Worm (Caenorhabditis elegans) whole organism, L1 larva: Measurements from ENCODE around the gene F53H2.3.

Source experiments
- C34B4.2 ChIP-seq: sonication (generic microtip); optimal IDR thresholded peaks from 2 replicates; lab custom pipeline; 2017; ENCODE audit warnings: mild to moderate bottlenecking, missing genetic modification characterization, missing compliant biosample characterization
- aly-2 ChIP-seq: fragments of 150-350 bp; optimal IDR thresholded peaks from 2 replicates; lab custom pipeline; 2014; ENCODE audit warnings: missing biosample characterization, missing genetic modification characterization
- ama-1 ChIP-seq: fragments of 150-350 bp; optimal IDR thresholded peaks from 2 replicates; lab custom pipeline; 2014
- blmp-1 ChIP-seq: fragments of 150-350 bp; optimal IDR thresholded peaks from 2 replicates; lab custom pipeline; 2014; ENCODE audit warnings: missing biosample characterization, missing genetic modification characterization
- dsc-1 ChIP-seq: sonication (generic microtip); optimal IDR thresholded peaks from 2 replicates; lab custom pipeline; 2016; ENCODE audit warnings: mild to moderate bottlenecking, missing genetic modification characterization, missing compliant biosample characterization
- egl-13 ChIP-seq: sonication (generic microtip); optimal IDR thresholded peaks from 2 replicates; lab custom pipeline; 2016; ENCODE audit warnings: missing genotype, missing genetic modification reagents, missing genetic modification characterization, missing compliant biosample characterization
- egl-27 ChIP-seq, 2 experiments: fragments of 150-350 bp in 1 of 2; sonication (generic microtip); optimal IDR thresholded peaks; 3 replicates each; lab custom pipeline; 2017 to 2018; ENCODE audit warnings: missing biosample characterization in 2 of 2, missing genetic modification characterization in 2 of 2, missing genetic modification reagents in 2 of 2
- elt-3 ChIP-seq, 6 experiments: fragments of 150-350 bp in 1 of 6; sonication (generic microtip); optimal IDR thresholded peaks; 2 replicates each; lab custom pipeline; 2017 to 2018; ENCODE audit warnings: missing biosample characterization in 6 of 6, missing genetic modification characterization in 6 of 6, inconsistent platforms in 1 of 6
- fkh-10 ChIP-seq: sonication (generic microtip); optimal IDR thresholded peaks from 2 replicates; lab custom pipeline; 2017; ENCODE audit warnings: missing biosample characterization, missing genetic modification reagents, missing genetic modification characterization
- fkh-4 ChIP-seq: sonication (generic microtip); optimal IDR thresholded peaks from 2 replicates; lab custom pipeline; 2016; ENCODE audit warnings: missing compliant biosample characterization, missing genetic modification characterization, borderline replicate concordance
- fkh-8 ChIP-seq: sonication (generic microtip); optimal IDR thresholded peaks from 2 replicates; lab custom pipeline; 2016; ENCODE audit warnings: mild to moderate bottlenecking, missing genetic modification characterization, missing compliant biosample characterization
- fos-1 ChIP-seq: fragments of 150-350 bp; optimal IDR thresholded peaks from 2 replicates; lab custom pipeline; 2014; ENCODE audit warnings: missing biosample characterization, missing genetic modification characterization
- grh-1 ChIP-seq: fragments of 200-800 bp; sonication (Bioruptor generic); IDR thresholded peaks from 2 replicates; pipeline ENCODE4 v1.3.6; 2022; ENCODE audit warnings: missing genetic modification reagents, missing genetic modification characterization, missing compliant biosample characterization
- hlh-17 ChIP-seq: fragments of 200-800 bp; sonication (Bioruptor generic); optimal IDR thresholded peaks from 2 replicates; lab custom pipeline; 2018; ENCODE audit warnings: missing genetic modification characterization, mild to moderate bottlenecking, missing compliant biosample characterization, moderate library complexity, borderline replicate concordance
- hlh-4 ChIP-seq: sonication (generic microtip); optimal IDR thresholded peaks from 2 replicates; lab custom pipeline; 2016; ENCODE audit warnings: mild to moderate bottlenecking, missing genetic modification characterization, missing compliant biosample characterization
- irx-1 ChIP-seq: sonication (generic microtip); optimal IDR thresholded peaks from 2 replicates; lab custom pipeline; 2016; ENCODE audit warnings: missing genetic modification characterization, missing compliant biosample characterization
- lsy-2 ChIP-seq, 2 experiments: fragments of 150-350 bp; optimal IDR thresholded peaks; 2 replicates each; lab custom pipeline; 2014; ENCODE audit warnings: missing biosample characterization in 2 of 2, missing genetic modification characterization in 2 of 2
- mef-2 ChIP-seq: fragments of 150-350 bp; optimal IDR thresholded peaks from 2 replicates; lab custom pipeline; 2014; ENCODE audit warnings: missing biosample characterization, missing genetic modification characterization
- mep-1 ChIP-seq: fragments of 150-350 bp; optimal IDR thresholded peaks from 2 replicates; lab custom pipeline; 2014; ENCODE audit warnings: missing biosample characterization, missing genetic modification characterization
- nhr-11 ChIP-seq: fragments of 150-350 bp; optimal IDR thresholded peaks from 2 replicates; lab custom pipeline; 2014; ENCODE audit warnings: missing biosample characterization, missing genetic modification characterization
- nhr-12 ChIP-seq: sonication (generic microtip); optimal IDR thresholded peaks from 2 replicates; lab custom pipeline; 2017; ENCODE audit warnings: missing biosample characterization, missing genetic modification characterization
- nhr-20 ChIP-seq: sonication (generic microtip); optimal IDR thresholded peaks from 2 replicates; lab custom pipeline; 2016; ENCODE audit warnings: mild to moderate bottlenecking, missing genetic modification characterization, missing compliant biosample characterization
- nhr-47 ChIP-seq: sonication (generic microtip); optimal IDR thresholded peaks from 2 replicates; lab custom pipeline; 2016; ENCODE audit warnings: mild to moderate bottlenecking, missing genetic modification characterization, moderate library complexity, missing compliant biosample characterization
- nhr-71 ChIP-seq: sonication (generic microtip); optimal IDR thresholded peaks from 2 replicates; lab custom pipeline; 2016; ENCODE audit warnings: mild to moderate bottlenecking, missing genetic modification characterization, moderate library complexity, missing compliant biosample characterization
- nhr-76 ChIP-seq: sonication (generic microtip); optimal IDR thresholded peaks from 2 replicates; lab custom pipeline; 2017; ENCODE audit warnings: missing biosample characterization, missing genetic modification characterization
- nhr-84 ChIP-seq: sonication (generic microtip); optimal IDR thresholded peaks from 2 replicates; lab custom pipeline; 2017; ENCODE audit warnings: missing biosample characterization, missing genetic modification characterization
- nhr-90 ChIP-seq: sonication (generic microtip); optimal IDR thresholded peaks from 2 replicates; lab custom pipeline; 2016; ENCODE audit warnings: mild to moderate bottlenecking, missing genetic modification characterization, missing compliant biosample characterization; ENCODE audit not compliant: poor library complexity
- pax-3 ChIP-seq: fragments of 200-800 bp; sonication (Bioruptor generic); optimal IDR thresholded peaks from 2 replicates; lab custom pipeline; 2018; ENCODE audit warnings: mild to moderate bottlenecking, missing genetic modification characterization, moderate library complexity, missing compliant biosample characterization
- pqm-1 ChIP-seq: sonication (generic microtip); optimal IDR thresholded peaks from 3 replicates; lab custom pipeline; 2017; ENCODE audit warnings: missing biosample characterization, missing genetic modification characterization
- skn-1 ChIP-seq: fragments of 150-350 bp; optimal IDR thresholded peaks from 2 replicates; lab custom pipeline; 2014; ENCODE audit warnings: missing biosample characterization, missing genetic modification characterization
- snpc-4 ChIP-seq: fragments of 150-350 bp; optimal IDR thresholded peaks from 2 replicates; lab custom pipeline; 2014; ENCODE audit warnings: missing biosample characterization, missing genetic modification characterization
- snu-23 ChIP-seq: sonication (generic microtip); optimal IDR thresholded peaks from 2 replicates; lab custom pipeline; 2016; ENCODE audit warnings: missing genetic modification characterization, missing compliant biosample characterization
- sox-4 ChIP-seq: sonication (generic microtip); optimal IDR thresholded peaks from 2 replicates; lab custom pipeline; 2016; ENCODE audit warnings: missing genetic modification characterization, missing compliant biosample characterization
- sptf-1 ChIP-seq: fragments of 150-350 bp; optimal IDR thresholded peaks from 2 replicates; lab custom pipeline; 2014; ENCODE audit warnings: missing biosample characterization, missing genetic modification characterization
- unc-30 ChIP-seq: sonication (generic microtip); optimal IDR thresholded peaks from 2 replicates; lab custom pipeline; 2017; ENCODE audit warnings: missing biosample characterization, missing genetic modification characterization
- unc-86 ChIP-seq: sonication (generic microtip); optimal IDR thresholded peaks from 2 replicates; lab custom pipeline; 2016; ENCODE audit warnings: missing genetic modification characterization, missing compliant biosample characterization
- unc-98 ChIP-seq: fragments of 200-800 bp; sonication (Bioruptor generic); IDR thresholded peaks from 2 replicates; pipeline ENCODE4 v1.3.6; 2022; ENCODE audit warnings: missing genetic modification characterization, missing compliant biosample characterization
- zag-1 ChIP-seq: fragments of 150-350 bp; optimal IDR thresholded peaks from 2 replicates; lab custom pipeline; 2014; ENCODE audit warnings: missing biosample characterization, missing genetic modification characterization
- ztf-11 ChIP-seq, 2 experiments: sonication (generic microtip); optimal IDR thresholded peaks; 2 replicates each; lab custom pipeline; 2016 to 2017; ENCODE audit warnings: missing genetic modification characterization in 2 of 2, missing biosample characterization in 1 of 2, missing compliant biosample characterization in 1 of 2
- ztf-4 ChIP-seq: fragments of 150-350 bp; optimal IDR thresholded peaks from 2 replicates; lab custom pipeline; 2014; ENCODE audit warnings: missing biosample characterization, missing genetic modification characterization

F53H2.3 gene

DNA sequence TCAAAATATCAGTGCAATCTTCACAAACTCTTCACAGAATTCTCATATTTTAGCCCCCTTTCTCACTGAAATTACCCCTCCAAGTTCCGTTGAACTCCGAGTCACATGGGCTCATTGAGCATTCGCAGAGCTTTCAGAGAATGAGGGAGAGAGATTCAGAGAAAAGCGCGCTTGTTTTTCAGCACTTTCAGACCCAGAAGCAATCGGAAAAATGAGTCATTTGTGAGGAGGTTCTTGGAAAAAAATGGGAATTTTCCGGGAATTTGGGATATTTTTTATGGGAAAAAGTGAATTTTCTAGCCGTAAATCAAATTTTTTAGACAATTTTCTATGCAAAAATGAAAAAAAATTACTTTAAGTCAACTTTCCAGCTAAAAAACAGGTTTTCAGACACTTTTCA is 8.7 kb downstream of the F53H2.3 start (continued):
- no peak for TF ChIP-seq fkh-10 (GFP tag; lab: Kevin White, UChicago)
- no peak for TF ChIP-seq skn-1 (tag; lab: Kevin White, UChicago)
- no peak for TF ChIP-seq ama-1 (lab: Kevin White, UChicago)
- no peak for TF ChIP-seq nhr-76 (tag; lab: Kevin White, UChicago)
- TF ChIP-seq nhr-11 (tag; lab: Kevin White, UChicago), result peak; percentile 59
- no peak for TF ChIP-seq dsc-1 (tag; lab: Kevin White, UChicago)
- peak; percentile 72 for TF ChIP-seq fos-1 (tag; lab: Kevin White, UChicago)
- TF ChIP-seq blmp-1 (tag; lab: Kevin White, UChicago), result no peak
- TF ChIP-seq elt-3 (tag; optimal IDR thresholded peaks at IDR 0.05; lab: Kevin White, UChicago), result no peak
- no peak for TF ChIP-seq C34B4.2 (tag; lab: Kevin White, UChicago)
- TF ChIP-seq lsy-2 (tag; optimal IDR thresholded peaks at IDR 0.05; lab: Kevin White, UChicago), result peak in 1 of 2 experiments; percentile 15
- no peak for TF ChIP-seq mep-1 (tag; lab: Kevin White, UChicago)
- peak; percentile 53 for TF ChIP-seq sox-4 (tag; lab: Kevin White, UChicago)
- TF ChIP-seq unc-86 (tag; lab: Kevin White, UChicago), result peak; percentile 22
- TF ChIP-seq zag-1 (tag; lab: Kevin White, UChicago), result no peak
- no peak for TF ChIP-seq hlh-17 (GFP tag; lab: Kevin White, UChicago)
- TF ChIP-seq nhr-71, result peak; percentile 86
- no peak for TF ChIP-seq nhr-12 (tag; lab: Kevin White, UChicago)
- TF ChIP-seq irx-1 (tag; lab: Kevin White, UChicago), result no peak
- TF ChIP-seq snpc-4 (tag; lab: Kevin White, UChicago), result no peak
- no peak for TF ChIP-seq mef-2 (tag; lab: Kevin White, UChicago)
- TF ChIP-seq hlh-4 (tag; lab: Kevin White, UChicago), result no peak
- TF ChIP-seq egl-13, result peak; percentile 39
- TF ChIP-seq fkh-8 (tag; lab: Kevin White, UChicago), result peak; percentile 95
- TF ChIP-seq nhr-20 (tag; lab: Kevin White, UChicago), result no peak
- no peak for TF ChIP-seq pqm-1 (tag; lab: Kevin White, UChicago)
- TF ChIP-seq fkh-4 (tag; lab: Kevin White, UChicago), result no peak
- no peak for TF ChIP-seq grh-1
- TF ChIP-seq unc-98 (GFP tag; lab: Robert Waterston, UW), result no peak
- TF ChIP-seq ztf-4 (tag; lab: Kevin White, UChicago), result no peak
- TF ChIP-seq sptf-1, result no peak

DNA sequence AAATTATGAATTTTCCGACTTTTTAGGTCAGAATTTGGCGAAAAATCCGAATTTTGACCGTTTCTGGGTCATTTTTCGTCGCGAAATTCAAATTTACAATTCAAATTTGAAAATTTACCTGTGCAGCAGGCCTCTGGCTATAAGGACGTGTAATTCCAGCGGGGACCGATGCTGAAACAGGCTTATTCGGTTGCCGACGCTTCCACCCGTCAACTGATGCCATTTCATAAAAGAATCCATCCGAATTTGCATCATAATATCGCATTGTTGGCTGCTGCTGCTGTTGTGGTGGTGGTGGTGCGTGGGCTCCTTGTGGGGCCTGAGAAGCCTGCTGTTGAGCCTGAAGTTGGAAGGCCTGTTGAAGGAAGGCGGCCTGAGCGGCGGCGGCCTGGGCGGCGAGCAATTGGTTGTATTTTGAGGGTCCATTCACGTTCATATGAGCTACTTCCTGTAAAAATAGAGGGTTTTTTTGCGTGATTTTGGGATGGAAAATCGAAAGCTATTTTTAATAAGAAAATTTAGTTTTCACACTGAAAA is 12.0 kb downstream of the F53H2.3 start:
- TF ChIP-seq nhr-90 (tag; lab: Kevin White, UChicago), result no peak
- no peak for TF ChIP-seq hlh-17 (GFP tag; lab: Kevin White, UChicago)
- TF ChIP-seq unc-30 (tag; lab: Kevin White, UChicago), result no peak
- TF ChIP-seq ztf-4 (tag; lab: Kevin White, UChicago), result no peak
- no peak for TF ChIP-seq dsc-1 (tag; lab: Kevin White, UChicago)
- TF ChIP-seq, all 84 proteins: peak for 0

DNA sequence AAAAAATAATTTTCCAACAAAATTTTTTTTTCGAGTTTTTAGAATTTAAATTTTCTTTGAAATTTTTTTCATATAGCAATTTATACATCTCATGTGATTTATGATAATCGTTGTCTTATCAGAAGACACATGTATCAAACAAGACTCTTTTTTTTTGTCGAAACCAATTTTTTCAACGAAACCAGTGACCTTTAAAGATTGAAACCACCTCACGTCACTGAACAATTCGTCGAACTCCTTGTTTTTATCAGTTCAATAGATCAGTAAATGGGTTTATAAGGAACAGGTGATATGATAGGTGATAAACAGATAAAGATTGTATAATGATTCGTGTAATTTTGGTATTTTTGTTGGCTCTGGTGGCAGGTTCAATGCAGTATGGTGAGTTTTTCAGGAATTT is 17.8 kb downstream of the F53H2.3 start, which contains the start of gene cnc-7:
Gene cnc-7 (plus strand): TSS at position 301 of the 400 bp plus-strand sequence.
- TF ChIP-seq egl-13 (no peak), snu-23 (GFP tag; lab: Kevin White, UChicago) (no peak), egl-27 (tag; optimal IDR thresholded peaks at IDR 0.05; lab: Kevin White, UChicago) (no peak), pqm-1 (tag; lab: Kevin White, UChicago) (no peak), nhr-47 (tag; lab: Kevin White, UChicago) (no peak), nhr-84 (tag; lab: Kevin White, UChicago) (no peak), nhr-20 (tag; lab: Kevin White, UChicago) (no peak), irx-1 (tag; lab: Kevin White, UChicago) (no peak), ztf-4 (tag; lab: Kevin White, UChicago) (no peak), pax-3 (tag; lab: Kevin White, UChicago) (no peak), ztf-11 (tag; optimal IDR thresholded peaks at IDR 0.05; lab: Kevin White, UChicago) (no peak), aly-2 (tag; lab: Kevin White, UChicago) (no peak), nhr-11 (tag; lab: Kevin White, UChicago) (no peak)
